Fruit fly (Drosophila melanogaster): ENCODE data around the gene srw.

Gene srw

DNA sequence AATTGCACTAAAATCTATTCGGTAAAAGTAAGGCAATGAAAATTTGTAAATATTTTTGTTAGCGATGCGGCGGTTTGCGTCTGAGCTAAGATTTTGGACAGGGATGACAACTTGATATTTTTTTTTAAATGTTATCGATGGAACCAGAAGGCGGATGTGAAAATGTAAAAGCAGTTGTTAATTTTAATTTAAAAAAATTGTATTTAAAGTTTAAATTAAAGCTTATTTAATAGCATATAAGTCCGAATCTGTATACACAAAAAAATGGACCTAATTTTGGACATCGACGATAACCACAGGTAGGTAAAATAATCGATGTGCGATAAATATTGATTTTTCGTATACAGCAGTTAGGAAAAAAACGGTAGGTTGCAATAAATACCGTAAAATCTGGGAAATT is 20.9 kb downstream of the srw start, which contains the start of the genes CG11586 and VhaM9.7-a (continued):
- TF ChIP-seq Awh (GFP tag; IDR thresholded peaks at IDR 0.05) = no peak
- TF ChIP-seq mld (GFP tag; IDR thresholded peaks at IDR 0.05; ENCODE audit: partially characterized antibody) = no peak
- TF ChIP-seq Hand (GFP tag; optimal IDR thresholded peaks at IDR 0.05) = no peak
- peak; percentile 41 for TF ChIP-seq CTCF (GFP tag; optimal IDR thresholded peaks at IDR 0.05)
- TF ChIP-seq Drgx (GFP tag; IDR thresholded peaks at IDR 0.05) = no peak
- TF ChIP-seq bigmax (GFP tag; optimal IDR thresholded peaks at IDR 0.05) = no peak
- no peak for TF ChIP-seq CG34422 (GFP tag; IDR thresholded peaks at IDR 0.05)
- TF ChIP-seq pb (GFP tag; optimal IDR thresholded peaks at IDR 0.05) = no peak
- no peak for TF ChIP-seq dmrt99B (tag; optimal IDR thresholded peaks at IDR 0.05)
- TF ChIP-seq prd (optimal IDR thresholded peaks at IDR 0.05) = no peak
- TF ChIP-seq prd (GFP tag; IDR thresholded peaks at IDR 0.05) = no peak
- no peak for TF ChIP-seq h (optimal IDR thresholded peaks at IDR 0.05)
- TF ChIP-seq bowl (GFP tag; IDR thresholded peaks at IDR 0.05) = no peak
- TF ChIP-seq BEAF-32 (GFP tag; optimal IDR thresholded peaks at IDR 0.05) = peak; percentile 66
- no peak for TF ChIP-seq fu2 (GFP tag; optimal IDR thresholded peaks at IDR 0.05)
- no peak for TF ChIP-seq CG10654 (GFP tag; optimal IDR thresholded peaks at IDR 0.05)
- no peak for TF ChIP-seq CkIIα-i1 (GFP tag; IDR thresholded peaks at IDR 0.05)
- TF ChIP-seq CG14860 (GFP tag; IDR thresholded peaks at IDR 0.05; ENCODE audit: partially characterized antibody) = peak; percentile 71; the same call in 2 of the 3 replicates
- no peak for TF ChIP-seq CG3281 (GFP tag; optimal IDR thresholded peaks at IDR 0.05)
- no peak for TF ChIP-seq CG4282 (GFP tag; optimal IDR thresholded peaks at IDR 0.05)
- TF ChIP-seq CG6272 (GFP tag; IDR thresholded peaks at IDR 0.05) = no peak
- TF ChIP-seq chif (GFP tag; optimal IDR thresholded peaks at IDR 0.05) = no peak
- no peak for TF ChIP-seq CG3065 (GFP tag; optimal IDR thresholded peaks at IDR 0.05)
- no peak for TF ChIP-seq dysf (GFP tag; IDR thresholded peaks at IDR 0.05)
- no peak for TF ChIP-seq Trl (optimal IDR thresholded peaks at IDR 0.05)
- TF ChIP-seq Trl (GFP tag; optimal IDR thresholded peaks at IDR 0.05) = no peak
- TF ChIP-seq CG2678 (tag; optimal IDR thresholded peaks at IDR 0.05) = no peak
- peak; percentile 41; the same call in 1 of the 2 replicates for TF ChIP-seq amos (GFP tag; IDR thresholded peaks at IDR 0.05; ENCODE audit: partially characterized antibody)
- peak; percentile 51 for TF ChIP-seq row (GFP tag; IDR thresholded peaks at IDR 0.05)
- no peak for TF ChIP-seq CG10274 (GFP tag; optimal IDR thresholded peaks at IDR 0.05)
- no peak for TF ChIP-seq Side (GFP tag; optimal IDR thresholded peaks at IDR 0.05)
- no peak for TF ChIP-seq Doc2 (GFP tag; IDR thresholded peaks at IDR 0.05)
- no peak for TF ChIP-seq Neu2 (GFP tag; optimal IDR thresholded peaks at IDR 0.05; ENCODE audit: borderline replicate concordance)
- TF ChIP-seq fd96Cb (tag; optimal IDR thresholded peaks at IDR 0.05) = no peak
- TF ChIP-seq lov (optimal IDR thresholded peaks at IDR 0.05) = no peak
- TF ChIP-seq lov (GFP tag; IDR thresholded peaks at IDR 0.05) = no peak
- no peak for TF ChIP-seq bab2 (GFP tag; optimal IDR thresholded peaks at IDR 0.05)
- no peak for TF ChIP-seq Mrtf (GFP tag; IDR thresholded peaks at IDR 0.05)
- no peak for TF ChIP-seq CG6175 (GFP tag; IDR thresholded peaks at IDR 0.05)
- no peak for TF ChIP-seq NK7.1 (GFP tag; optimal IDR thresholded peaks at IDR 0.05)
- TF ChIP-seq Tbp (GFP tag; optimal IDR thresholded peaks at IDR 0.05) = no peak
- TF ChIP-seq ssp (GFP tag; IDR thresholded peaks at IDR 0.05) = no peak
- TF ChIP-seq CG13296 (GFP tag; optimal IDR thresholded peaks at IDR 0.05) = no peak
- no peak for TF ChIP-seq H15 (GFP tag; IDR thresholded peaks at IDR 0.05)
- TF ChIP-seq Gug (GFP tag; IDR thresholded peaks at IDR 0.05) = no peak
- TF ChIP-seq ken (GFP tag; IDR thresholded peaks at IDR 0.05) = no peak
- no peak for TF ChIP-seq CG2889 (GFP tag; IDR thresholded peaks at IDR 0.05)
- TF ChIP-seq gcm (GFP tag; optimal IDR thresholded peaks at IDR 0.05) = no peak
- TF ChIP-seq sc (optimal IDR thresholded peaks at IDR 0.05) = no peak
- TF ChIP-seq sc (GFP tag; optimal IDR thresholded peaks at IDR 0.05) = no peak
- no peak for TF ChIP-seq otp (GFP tag; IDR thresholded peaks at IDR 0.05)
- TF ChIP-seq ase (GFP tag; IDR thresholded peaks at IDR 0.05) = no peak
- TF ChIP-seq Vsx1 (GFP tag; optimal IDR thresholded peaks at IDR 0.05) = peak; percentile 21
- no peak for TF ChIP-seq CG17612 (GFP tag; IDR thresholded peaks at IDR 0.05)
- no peak for TF ChIP-seq Stat92E (GFP tag; optimal IDR thresholded peaks at IDR 0.05)
